Fruit fly (Drosophila melanogaster) whole organism, pupa: ENCODE measurements around the gene CG11899.

Experiments
- CG10348 ChIP-seq: fragments of 200-800 bp; sonication (Bioruptor generic); IDR thresholded peaks from 2 replicates; pipeline ENCODE4 v1.3.6; 2022; ENCODE audit warnings: missing biosample characterization, missing genetic modification characterization
- CG12605 ChIP-seq: fragments of 200-800 bp; sonication (Bioruptor generic); IDR thresholded peaks from 2 replicates; pipeline ENCODE4 v1.3.6; 2022; ENCODE audit warnings: missing biosample characterization, missing genetic modification characterization
- CG13204 ChIP-seq: fragments of 200-800 bp; sonication (Bioruptor generic); optimal IDR thresholded peaks from 2 replicates; lab custom pipeline; 2018; ENCODE audit warnings: missing biosample characterization, mild to moderate bottlenecking, missing genetic modification characterization, moderate library complexity
- CG14655 ChIP-seq: fragments of 200-800 bp; sonication (Bioruptor generic); optimal IDR thresholded peaks from 3 replicates; lab custom pipeline; 2017; ENCODE audit warnings: mild to moderate bottlenecking, missing biosample characterization, missing genetic modification reagents, missing genetic modification characterization
- CG15710 ChIP-seq: fragments of 200-800 bp; sonication (Bioruptor generic); optimal IDR thresholded peaks from 2 replicates; lab custom pipeline; 2018; ENCODE audit warnings: missing biosample characterization, mild to moderate bottlenecking, missing genetic modification characterization, moderate library complexity
- CG17806 ChIP-seq: fragments of 200-800 bp; sonication (Bioruptor generic); optimal IDR thresholded peaks from 2 replicates; lab custom pipeline; 2018; ENCODE audit warnings: missing biosample characterization, mild to moderate bottlenecking, missing genetic modification characterization, moderate library complexity
- CG32121 ChIP-seq: fragments of 200-800 bp; sonication (Bioruptor generic); IDR thresholded peaks from 2 replicates; pipeline ENCODE4 v1.3.6; 2022; ENCODE audit warnings: missing biosample characterization, missing genetic modification characterization
- CG34367 ChIP-seq: fragments of 200-800 bp; sonication (Bioruptor generic); optimal IDR thresholded peaks from 2 replicates; lab custom pipeline; 2018; ENCODE audit warnings: missing biosample characterization, mild to moderate bottlenecking, missing genetic modification characterization
- CG4496 ChIP-seq: fragments of 200-800 bp; sonication (Bioruptor generic); IDR thresholded peaks from 3 replicates; pipeline ENCODE4 v1.3.6; 2022; ENCODE audit warnings: missing biosample characterization, missing genetic modification characterization
- CG8159 ChIP-seq: fragments of 200-800 bp; sonication (Bioruptor generic); optimal IDR thresholded peaks from 3 replicates; lab custom pipeline; 2018; ENCODE audit warnings: missing biosample characterization, mild to moderate bottlenecking, missing genetic modification characterization, moderate library complexity
- CG8301 ChIP-seq: fragments of 200-800 bp; sonication (Bioruptor generic); optimal IDR thresholded peaks from 2 replicates; lab custom pipeline; 2018; ENCODE audit warnings: missing biosample characterization, mild to moderate bottlenecking, missing genetic modification characterization
- CG9948 ChIP-seq: fragments of 200-800 bp; sonication (Bioruptor generic); optimal IDR thresholded peaks from 2 replicates; lab custom pipeline; 2018; ENCODE audit warnings: missing biosample characterization, mild to moderate bottlenecking, missing genetic modification characterization, moderate library complexity
- D1 ChIP-seq: fragments of 200-800 bp; sonication (Bioruptor generic); optimal IDR thresholded peaks from 2 replicates; lab custom pipeline; 2018; ENCODE audit warnings: missing biosample characterization, mild to moderate bottlenecking, missing genetic modification characterization, moderate library complexity
- EcR ChIP-seq: fragments of 200-800 bp; sonication (Bioruptor generic); optimal IDR thresholded peaks from 3 replicates; lab custom pipeline; 2019; ENCODE audit warnings: missing biosample characterization, missing genetic modification characterization, mild to moderate bottlenecking, moderate library complexity, missing genetic modification reagents
- Ets98B ChIP-seq: fragments of 200-800 bp; sonication (Bioruptor generic); IDR thresholded peaks from 2 replicates; pipeline ENCODE4 v1.3.6; 2022; ENCODE audit warnings: missing biosample characterization, missing genetic modification characterization
- Pif1A ChIP-seq: fragments of 200-800 bp; sonication (Bioruptor generic); optimal IDR thresholded peaks from 3 replicates; lab custom pipeline; 2016; ENCODE audit warnings: missing biosample characterization, missing genetic modification characterization
- Pif1B ChIP-seq: fragments of 200-800 bp; sonication (Bioruptor generic); optimal IDR thresholded peaks from 3 replicates; lab custom pipeline; 2016; ENCODE audit warnings: missing biosample characterization, missing genetic modification characterization
- Snoo ChIP-seq: fragments of 200-800 bp; sonication (Bioruptor generic); optimal IDR thresholded peaks from 3 replicates; lab custom pipeline; 2017; ENCODE audit warnings: missing biosample characterization, mild to moderate bottlenecking, missing genetic modification characterization, inconsistent platforms
- fd96Ca ChIP-seq: fragments of 200-800 bp; sonication (Bioruptor generic); IDR thresholded peaks from 3 replicates; pipeline ENCODE4 v1.3.6; 2022; ENCODE audit warnings: missing biosample characterization, missing genetic modification characterization
- gl ChIP-seq: fragments of 200-800 bp; sonication (Bioruptor generic); optimal IDR thresholded peaks from 2 replicates; lab custom pipeline; 2018; ENCODE audit warnings: missing biosample characterization, mild to moderate bottlenecking, missing genetic modification characterization
- rn ChIP-seq: fragments of 200-800 bp; sonication (Bioruptor generic); IDR thresholded peaks from 2 replicates; pipeline ENCODE4 v1.3.6; 2022; ENCODE audit warnings: missing biosample characterization, missing genetic modification characterization

CG11899 gene

dm6 chr3R:29206198-29207011, 6.2 kb downstream of the CG11899 start:
- TF ChIP-seq Snoo (no peak), Ets98B (GFP tag; lab: Robert Waterston, UW) (no peak), CG8301 (tag; lab: Kevin White, UChicago) (peak; percentile 3), Pif1B (GFP tag; lab: Kevin White, UChicago) (no peak), CG15710 (no peak), CG8159 (tag; lab: Kevin White, UChicago) (peak; percentile 10), CG32121 (GFP tag; lab: Robert Waterston, UW) (no peak), gl (tag; lab: Kevin White, UChicago) (no peak), CG17806 (tag; lab: Kevin White, UChicago) (peak; percentile 19), rn (GFP tag; lab: Robert Waterston, UW) (no peak), CG9948 (tag; lab: Kevin White, UChicago) (peak; percentile 15), CG10348 (GFP tag; lab: Robert Waterston, UW) (no peak), D1 (no peak), CG14655 (GFP tag; lab: Kevin White, UChicago) (peak; percentile 33), fd96Ca (GFP tag; lab: Robert Waterston, UW) (0 out of 3 replicates have a peak, but pooled peaks have one; percentile 6), EcR (no peak), CG4496 (GFP tag; lab: Robert Waterston, UW) (no peak), Pif1A (GFP tag; lab: Kevin White, UChicago) (no peak), CG34367 (tag; lab: Kevin White, UChicago) (no peak), CG12605 (GFP tag; lab: Robert Waterston, UW) (no peak), CG13204 (no peak)

- TF ChIP-seq CG8301 (tag; lab: Kevin White, UChicago) (peak; percentile 91), rn (GFP tag; lab: Robert Waterston, UW) (peak; percentile 72), CG32121 (GFP tag; lab: Robert Waterston, UW) (peak; percentile 84), CG9948 (tag; lab: Kevin White, UChicago) (peak; percentile 93), CG10348 (GFP tag; lab: Robert Waterston, UW) (peak; percentile 52; the same call in 1 of the 2 replicates), Pif1A (GFP tag; lab: Kevin White, UChicago) (peak; percentile 84), gl (tag; lab: Kevin White, UChicago) (peak; percentile 77), CG34367 (tag; lab: Kevin White, UChicago) (peak; percentile 89), CG12605 (GFP tag; lab: Robert Waterston, UW) (peak; percentile 85), CG4496 (GFP tag; lab: Robert Waterston, UW) (peak; percentile 95), CG14655 (GFP tag; lab: Kevin White, UChicago) (peak; percentile 95), Ets98B (GFP tag; lab: Robert Waterston, UW) (peak; percentile 92), Snoo (peak; percentile 88), fd96Ca (GFP tag; lab: Robert Waterston, UW) (peak; percentile 92), D1 (peak; percentile 54), CG15710 (peak; percentile 94), Pif1B (GFP tag; lab: Kevin White, UChicago) (peak; percentile 87), EcR (peak; percentile 80), CG13204 (peak; percentile 88), CG17806 (tag; lab: Kevin White, UChicago) (peak; percentile 94), CG8159 (tag; lab: Kevin White, UChicago) (peak; percentile 93)
These were observed 6.9 kb downstream of the CG11899 start for dm6 chr3R:29207012-29207656.

dm6 chr3R:29207996-29208395, 7.7 kb downstream of the CG11899 start:
- TF ChIP-seq CG8301 (tag; lab: Kevin White, UChicago) (peak; percentile 92), CG12605 (GFP tag; lab: Robert Waterston, UW) (peak; percentile 87), Snoo (peak; percentile 38), CG13204 (peak; percentile 53), CG34367 (tag; lab: Kevin White, UChicago) (peak; percentile 81), gl (tag; lab: Kevin White, UChicago) (peak; percentile 63), D1 (peak; percentile 37), CG17806 (tag; lab: Kevin White, UChicago) (peak; percentile 84), rn (GFP tag; lab: Robert Waterston, UW) (peak; percentile 81), CG14655 (GFP tag; lab: Kevin White, UChicago) (peak; percentile 90), Pif1A (GFP tag; lab: Kevin White, UChicago) (peak; percentile 88), fd96Ca (GFP tag; lab: Robert Waterston, UW) (peak; percentile 86), CG4496 (GFP tag; lab: Robert Waterston, UW) (peak; percentile 90), CG8159 (tag; lab: Kevin White, UChicago) (peak; percentile 83), EcR (no peak), Pif1B (GFP tag; lab: Kevin White, UChicago) (peak; percentile 86), Ets98B (GFP tag; lab: Robert Waterston, UW) (peak; percentile 93), CG9948 (tag; lab: Kevin White, UChicago) (peak; percentile 83), CG32121 (GFP tag; lab: Robert Waterston, UW) (peak; percentile 89), CG10348 (GFP tag; lab: Robert Waterston, UW) (0 out of 2 replicates have a peak, but pooled peaks have one; percentile 38), CG15710 (peak; percentile 78)

dm6 chr3R:29210091-29210490, 9.8 kb downstream of the CG11899 start:
- TF ChIP-seq CG10348 (GFP tag; lab: Robert Waterston, UW) (no peak), Snoo (no peak), CG4496 (GFP tag; lab: Robert Waterston, UW) (no peak), CG15710 (no peak), EcR (no peak), CG14655 (GFP tag; lab: Kevin White, UChicago) (no peak), Pif1A (GFP tag; lab: Kevin White, UChicago) (no peak), Pif1B (GFP tag; lab: Kevin White, UChicago) (no peak)
